Worm (Caenorhabditis elegans): ENCODE data around the gene nhr-90.

- TF ChIP-seq skn-1 (tag; optimal IDR thresholded peaks at IDR 0.05) (no peak), ama-1 (optimal IDR thresholded peaks at IDR 0.05) (no peak), nhr-25 (tag; optimal IDR thresholded peaks at IDR 0.05) (no peak), elt-1 (tag; optimal IDR thresholded peaks at IDR 0.05) (no peak), blmp-1 (tag; optimal IDR thresholded peaks at IDR 0.05; ENCODE audit: insufficient read depth) (no peak), nhr-77 (tag; optimal IDR thresholded peaks at IDR 0.05) (no peak), unc-39 (tag; optimal IDR thresholded peaks at IDR 0.05) (no peak)
Observed at ce11 chrV:600231-600630, 10.1 kb upstream of the nhr-90 start, which contains the start of gene nhr-251.

Measured in whole organism, L2 larva.